Worm (Caenorhabditis elegans): ENCODE data around the gene F14H8.5.
A peak's percentile ranks its signal among the peaks of the same experiment; 100 is the strongest.

The F14H8.5 gene

DNA sequence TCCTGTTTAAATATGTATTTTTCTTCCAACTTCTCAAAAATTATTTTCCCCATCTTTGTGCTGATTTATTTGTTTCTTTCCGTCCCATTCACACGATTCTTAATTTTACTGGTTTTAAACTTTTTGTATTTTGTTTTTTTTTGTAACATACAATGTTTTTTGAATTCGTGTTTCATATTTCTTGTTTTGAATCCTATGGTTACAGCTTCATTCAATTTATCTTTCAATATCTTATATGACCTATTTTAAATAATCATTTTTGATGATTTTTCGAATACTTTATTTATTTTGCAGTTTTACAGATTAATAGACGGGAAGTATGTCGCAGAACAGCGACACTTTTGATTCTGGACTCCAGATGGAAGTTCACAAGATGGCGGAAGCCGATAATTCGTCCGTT is 16.0 kb upstream of the F14H8.5 start, which contains the start of gene hrde-2:
Gene hrde-2 (plus strand): TSS at position 301 of the 400 bp plus-strand sequence.
- no peak for TF ChIP-seq skn-1 (tag; optimal IDR thresholded peaks at IDR 0.05)
- no peak for TF ChIP-seq ceh-16 (tag; optimal IDR thresholded peaks at IDR 0.05)
- no peak for TF ChIP-seq hmg-11 (tag; optimal IDR thresholded peaks at IDR 0.05)
- no peak for TF ChIP-seq fos-1 (tag; optimal IDR thresholded peaks at IDR 0.05)
- TF ChIP-seq tbx-2 (tag; optimal IDR thresholded peaks at IDR 0.05) = no peak
- no peak for TF ChIP-seq aly-2 (tag; optimal IDR thresholded peaks at IDR 0.05)
- no peak for TF ChIP-seq mdl-1 (tag; optimal IDR thresholded peaks at IDR 0.05)
- TF ChIP-seq elt-3 (tag; optimal IDR thresholded peaks at IDR 0.05) = no peak
- TF ChIP-seq nfya-1 (tag; optimal IDR thresholded peaks at IDR 0.05; ENCODE audit: insufficient read depth) = no peak
- no peak for TF ChIP-seq egl-27 (tag; optimal IDR thresholded peaks at IDR 0.05)
- TF ChIP-seq ztf-11 (tag; optimal IDR thresholded peaks at IDR 0.05) = no peak
- no peak for TF ChIP-seq daf-12 (tag; optimal IDR thresholded peaks at IDR 0.05)

- TF ChIP-seq fkh-2 (tag; optimal IDR thresholded peaks at IDR 0.05) = no peak
- TF ChIP-seq ztf-11 (tag; optimal IDR thresholded peaks at IDR 0.05) = no peak
- TF ChIP-seq mml-1 (tag; optimal IDR thresholded peaks at IDR 0.05) = no peak
- no peak for TF ChIP-seq ceh-16 (tag; optimal IDR thresholded peaks at IDR 0.05)
- TF ChIP-seq nfya-1 (tag; optimal IDR thresholded peaks at IDR 0.05; ENCODE audit: insufficient read depth) = no peak
- TF ChIP-seq tbx-2 (tag; optimal IDR thresholded peaks at IDR 0.05) = no peak
- no peak for TF ChIP-seq nhr-43 (tag; optimal IDR thresholded peaks at IDR 0.05; ENCODE audit: poor library complexity, severe bottlenecking)
- TF ChIP-seq unc-62 (GFP tag; optimal IDR thresholded peaks at IDR 0.05) = no peak
- no peak for TF ChIP-seq zag-1 (tag; optimal IDR thresholded peaks at IDR 0.05)
- no peak for TF ChIP-seq nhr-28 (tag; optimal IDR thresholded peaks at IDR 0.05)
- TF ChIP-seq egl-5 (tag; optimal IDR thresholded peaks at IDR 0.05) = no peak
- no peak for TF ChIP-seq ztf-4 (tag; optimal IDR thresholded peaks at IDR 0.05)
- no peak for TF ChIP-seq ceh-9 (tag; optimal IDR thresholded peaks at IDR 0.05)
- no peak for TF ChIP-seq R02D3.7 (tag; optimal IDR thresholded peaks at IDR 0.05)
Measured at ce11 chrV:15011560-15011959, 9.3 kb upstream of the F14H8.5 start, which contains the start of gene nmr-2. TSS of gene nmr-2 (minus strand) at chrV:15011660.

DNA sequence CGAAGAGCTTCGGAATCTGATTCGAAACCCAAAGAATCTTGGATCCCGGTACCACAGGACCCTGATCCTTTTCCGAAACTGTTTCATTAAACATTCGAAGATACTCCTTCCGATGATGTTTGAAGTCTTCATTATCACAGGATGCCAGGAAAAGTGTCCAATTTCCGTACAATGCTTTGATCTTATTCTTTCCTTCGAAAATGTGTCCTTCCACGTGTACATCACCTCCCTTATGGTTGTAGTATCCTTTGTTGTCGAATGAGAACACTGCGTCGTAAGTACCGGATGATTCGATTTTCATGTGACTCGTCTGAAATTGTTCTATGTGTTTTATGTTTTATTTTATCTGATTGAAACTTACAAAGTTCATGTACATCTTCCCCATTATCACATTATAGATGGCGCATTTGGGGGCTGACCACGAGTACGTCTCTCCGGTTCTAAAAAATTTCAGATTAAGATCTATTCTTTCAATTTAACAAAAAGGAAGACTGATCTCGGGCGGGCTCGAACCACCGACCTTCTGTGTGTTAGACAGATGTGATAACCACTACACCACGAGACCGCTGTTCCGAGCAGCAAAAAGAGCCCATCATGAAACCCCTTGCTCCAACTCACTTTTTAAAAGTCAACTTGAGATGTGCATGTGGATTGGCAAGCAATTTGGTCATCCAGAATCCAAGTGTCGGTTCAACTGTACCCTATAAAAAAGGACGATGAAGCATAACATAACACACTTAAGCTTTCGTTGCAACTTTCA is 8.1 kb upstream of the F14H8.5 start:
- TF ChIP-seq ztf-4 (tag; optimal IDR thresholded peaks at IDR 0.05) (no peak), elt-2 (tag; optimal IDR thresholded peaks at IDR 0.05) (peak; percentile 30), nfya-1 (tag; optimal IDR thresholded peaks at IDR 0.05; ENCODE audit: insufficient read depth) (peak; percentile 10), ama-1 (optimal IDR thresholded peaks at IDR 0.05) (peak; percentile 22), elt-1 (tag; optimal IDR thresholded peaks at IDR 0.05) (peak; percentile 49), ZK546.5 (tag; optimal IDR thresholded peaks at IDR 0.05) (no peak)

ce11 chrV:15013328-15013727 is 7.5 kb upstream of the F14H8.5 start:
- TF ChIP-seq ceh-82 (tag; optimal IDR thresholded peaks at IDR 0.05) (no peak), egl-5 (tag; optimal IDR thresholded peaks at IDR 0.05) (no peak), nhr-28 (tag; optimal IDR thresholded peaks at IDR 0.05) (no peak), elt-1 (tag; optimal IDR thresholded peaks at IDR 0.05) (no peak), nhr-76 (tag; optimal IDR thresholded peaks at IDR 0.05) (no peak), nhr-11 (tag; optimal IDR thresholded peaks at IDR 0.05) (no peak), aly-2 (tag; optimal IDR thresholded peaks at IDR 0.05) (no peak), nhr-67 (tag; optimal IDR thresholded peaks at IDR 0.05) (no peak), jun-1 (tag; optimal IDR thresholded peaks at IDR 0.05) (no peak)

ce11 chrV:15014164-15014563 is 6.7 kb upstream of the F14H8.5 start, which contains the start of gene obr-2:
TSS of gene obr-2 (minus strand) at chrV:15014264.
- TF ChIP-seq nhr-43 (tag; optimal IDR thresholded peaks at IDR 0.05; ENCODE audit: poor library complexity, severe bottlenecking) (no peak), nhr-237 (tag; optimal IDR thresholded peaks at IDR 0.05) (no peak), nfya-1 (tag; optimal IDR thresholded peaks at IDR 0.05; ENCODE audit: insufficient read depth) (no peak), egl-27 (tag; optimal IDR thresholded peaks at IDR 0.05) (no peak)
